Worm (Caenorhabditis elegans): ENCODE measurements around the gene srd-48.

DNA sequence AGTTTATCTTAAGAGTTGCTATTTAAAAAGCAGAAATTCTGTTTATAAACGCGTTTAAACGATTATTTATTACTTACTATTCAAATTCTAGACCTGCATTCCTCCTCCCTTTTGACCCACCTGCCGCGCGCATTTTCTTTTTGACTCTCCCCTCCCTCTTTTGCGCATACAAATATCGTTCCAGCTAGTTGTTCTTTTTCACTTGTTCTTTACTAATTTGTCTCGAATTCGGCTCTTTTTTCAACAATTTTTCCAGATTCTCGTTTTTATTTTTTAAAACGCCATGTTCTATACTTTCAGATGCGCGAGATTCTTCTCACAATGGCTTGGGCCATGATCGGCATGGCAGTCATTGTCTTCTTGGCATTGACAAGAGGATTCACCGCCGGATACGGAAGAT is 29.5 kb downstream of the srd-48 start, which contains the start of gene F19H6.4:
- TF ChIP-seq nhr-237 (tag; optimal IDR thresholded peaks at IDR 0.05): no peak
- TF ChIP-seq bed-3 (GFP tag; optimal IDR thresholded peaks at IDR 0.05): no peak
- no peak for TF ChIP-seq nhr-76 (tag; optimal IDR thresholded peaks at IDR 0.05)
- no peak for TF ChIP-seq lin-13 (tag; optimal IDR thresholded peaks at IDR 0.05)
